Fruit fly (Drosophila melanogaster) whole organism, embryonic: ENCODE data around the gene CG9920.
A peak's percentile ranks its signal among the peaks of the same experiment; 100 is the strongest.

ENCODE experiments used
- B-H2 ChIP-seq: fragments of 200-800 bp; sonication (Bioruptor generic); optimal IDR thresholded peaks from 2 replicates; lab custom pipeline; 2018; ENCODE audit warnings: missing biosample characterization, mild to moderate bottlenecking, missing genetic modification characterization
- Bgb ChIP-seq: fragments of 200-800 bp; sonication (Bioruptor generic); IDR thresholded peaks from 2 replicates; pipeline ENCODE4 v1.3.6; 2022; ENCODE audit warnings: missing biosample characterization, missing genetic modification characterization; ENCODE audit not compliant: partially characterized antibody
- CG10321 ChIP-seq: fragments of 200-800 bp; sonication (Bioruptor generic); IDR thresholded peaks from 2 replicates; pipeline ENCODE4 v1.3.6; 2022; ENCODE audit warnings: missing biosample characterization, missing genetic modification characterization
- CG13123 ChIP-seq: fragments of 200-800 bp; sonication (Bioruptor generic); optimal IDR thresholded peaks from 2 replicates; lab custom pipeline; 2016; ENCODE audit warnings: missing biosample characterization, missing genetic modification characterization
- CG16813 ChIP-seq: fragments of 200-800 bp; sonication (Bioruptor generic); IDR thresholded peaks from 3 replicates; pipeline ENCODE4 v1.3.6; 2022; ENCODE audit warnings: missing biosample characterization, missing genetic modification characterization; ENCODE audit not compliant: partially characterized antibody
- CG17568 ChIP-seq: fragments of 200-800 bp; sonication (Bioruptor generic); optimal IDR thresholded peaks from 2 replicates; lab custom pipeline; 2018; ENCODE audit warnings: missing biosample characterization, mild to moderate bottlenecking, missing genetic modification characterization, moderate library complexity
- CG1832 ChIP-seq: fragments of 200-800 bp; sonication (Bioruptor generic); optimal IDR thresholded peaks from 2 replicates; lab custom pipeline; 2017; ENCODE audit warnings: missing biosample characterization, mild to moderate bottlenecking, missing genetic modification characterization, inconsistent platforms
- CG18476 ChIP-seq: fragments of 200-800 bp; sonication (Bioruptor generic); optimal IDR thresholded peaks from 2 replicates; lab custom pipeline; 2016; ENCODE audit warnings: missing biosample characterization, mild to moderate bottlenecking, missing genetic modification characterization
- CG18619 ChIP-seq: fragments of 200-800 bp; sonication (Bioruptor generic); optimal IDR thresholded peaks from 3 replicates; lab custom pipeline; 2017; ENCODE audit warnings: missing biosample characterization, mild to moderate bottlenecking, missing genetic modification characterization
- CG2120 ChIP-seq: fragments of 200-800 bp; sonication (Bioruptor generic); optimal IDR thresholded peaks from 3 replicates; lab custom pipeline; 2016; ENCODE audit warnings: missing biosample characterization, missing genetic modification characterization
- CG6683 ChIP-seq: fragments of 200-800 bp; sonication (Bioruptor generic); optimal IDR thresholded peaks from 2 replicates; lab custom pipeline; 2017; ENCODE audit warnings: missing biosample characterization, mild to moderate bottlenecking, missing genetic modification characterization, missing genetic modification reagents
- CG6765 ChIP-seq: fragments of 200-800 bp; sonication (Bioruptor generic); optimal IDR thresholded peaks from 3 replicates; lab custom pipeline; 2017; ENCODE audit warnings: missing biosample characterization, mild to moderate bottlenecking, missing genetic modification characterization
- CG7271 ChIP-seq: fragments of 200-800 bp; sonication (Bioruptor generic); optimal IDR thresholded peaks from 2 replicates; lab custom pipeline; 2018; ENCODE audit warnings: missing biosample characterization, mild to moderate bottlenecking, missing genetic modification characterization, moderate library complexity
- CG7786 ChIP-seq: fragments of 200-800 bp; sonication (Bioruptor generic); optimal IDR thresholded peaks from 2 replicates; lab custom pipeline; 2016; ENCODE audit warnings: missing biosample characterization, missing genetic modification characterization
- Deaf1 ChIP-seq: fragments of 200-800 bp; optimal IDR thresholded peaks from 3 replicates; lab custom pipeline; 2019; ENCODE audit warnings: missing biosample characterization, mild to moderate bottlenecking, missing genetic modification characterization, moderate library complexity
- Gug ChIP-seq: fragments of 200-800 bp; sonication (Bioruptor generic); IDR thresholded peaks from 4 replicates; pipeline ENCODE4 v1.3.6; 2022; ENCODE audit warnings: missing biosample characterization, missing genetic modification characterization
- HLH54F ChIP-seq: fragments of 200-800 bp; sonication (Bioruptor generic); optimal IDR thresholded peaks from 3 replicates; lab custom pipeline; 2016; ENCODE audit warnings: missing biosample characterization, missing genetic modification characterization
- Hmx ChIP-seq: fragments of 200-800 bp; sonication (Bioruptor generic); optimal IDR thresholded peaks from 2 replicates; lab custom pipeline; 2016; ENCODE audit warnings: missing biosample characterization, missing genetic modification characterization
- Hsf ChIP-seq: fragments of 200-800 bp; sonication (Bioruptor generic); optimal IDR thresholded peaks from 3 replicates; lab custom pipeline; 2016; ENCODE audit warnings: missing biosample characterization, missing genetic modification characterization
- Nf-YB ChIP-seq: fragments of 200-800 bp; sonication (Bioruptor generic); optimal IDR thresholded peaks from 3 replicates; lab custom pipeline; 2019; ENCODE audit warnings: missing biosample characterization, mild to moderate bottlenecking, missing genetic modification characterization, moderate library complexity
- Nf-YC ChIP-seq: fragments of 200-800 bp; optimal IDR thresholded peaks from 3 replicates; lab custom pipeline; 2019; ENCODE audit warnings: missing biosample characterization, mild to moderate bottlenecking, missing genetic modification characterization, moderate library complexity
- Opbp ChIP-seq: fragments of 200-800 bp; sonication (Bioruptor generic); IDR thresholded peaks from 3 replicates; pipeline ENCODE4 v1.3.6; 2022; ENCODE audit warnings: missing biosample characterization, missing genetic modification characterization; ENCODE audit not compliant: partially characterized antibody
- Trl ChIP-seq, 3 experiments: fragments of >200 bp in 2 of 3; fragments of 200-800 bp in 1 of 3; sonication (Bioruptor generic) in 1 of 3; optimal IDR thresholded peaks; 2 replicates in 1 of 3; 3 replicates in 2 of 3; lab custom pipeline; 2016 to 2017; ENCODE audit warnings: missing biosample characterization in 1 of 3, missing genetic modification characterization in 1 of 3
- abd-A ChIP-seq: fragments of 200-800 bp; sonication (Bioruptor generic); optimal IDR thresholded peaks from 3 replicates; lab custom pipeline; 2019; ENCODE audit warnings: missing biosample characterization, mild to moderate bottlenecking, missing genetic modification characterization, moderate library complexity
- ac ChIP-seq: fragments of 200-800 bp; sonication (Bioruptor generic); optimal IDR thresholded peaks from 3 replicates; lab custom pipeline; 2017; ENCODE audit warnings: missing biosample characterization, mild to moderate bottlenecking, missing genetic modification characterization
- cad ChIP-seq: fragments of >200 bp; optimal IDR thresholded peaks from 2 replicates; lab custom pipeline; 2017; ENCODE audit warnings: missing biosample characterization, missing genetic modification characterization
- caup ChIP-seq: fragments of 200-800 bp; sonication (Bioruptor generic); optimal IDR thresholded peaks from 3 replicates; lab custom pipeline; 2017; ENCODE audit warnings: missing biosample characterization, mild to moderate bottlenecking, missing genetic modification characterization, moderate library complexity; ENCODE audit not compliant: severe bottlenecking
- cg ChIP-seq: fragments of 200-800 bp; sonication (Bioruptor generic); optimal IDR thresholded peaks from 3 replicates; lab custom pipeline; 2019; ENCODE audit warnings: missing biosample characterization, mild to moderate bottlenecking, missing genetic modification characterization, moderate library complexity
- dimm ChIP-seq: fragments of 200-800 bp; sonication (Bioruptor generic); IDR thresholded peaks from 2 replicates; pipeline ENCODE4 v1.3.6; 2022; ENCODE audit warnings: missing biosample characterization, missing genetic modification characterization
- ewg ChIP-seq: fragments of 200-800 bp; sonication (Bioruptor generic); optimal IDR thresholded peaks from 3 replicates; lab custom pipeline; 2017; ENCODE audit warnings: mild to moderate bottlenecking, missing biosample characterization, missing genetic modification reagents, missing genetic modification characterization
- gsb-n ChIP-seq: fragments of 200-800 bp; sonication (Bioruptor generic); optimal IDR thresholded peaks from 3 replicates; lab custom pipeline; 2018; ENCODE audit warnings: missing biosample characterization, mild to moderate bottlenecking, missing genetic modification characterization
- ham ChIP-seq: fragments of 200-800 bp; sonication (Bioruptor generic); IDR thresholded peaks from 2 replicates; pipeline ENCODE4 v1.3.6; 2022; ENCODE audit warnings: missing biosample characterization, missing genetic modification characterization
- hb ChIP-seq: fragments of 200-800 bp; sonication (Bioruptor generic); IDR thresholded peaks from 3 replicates; pipeline ENCODE4 v1.3.6; 2022; ENCODE audit warnings: missing biosample characterization, missing genetic modification characterization; ENCODE audit not compliant: partially characterized antibody
- kah ChIP-seq: fragments of 200-800 bp; sonication (Bioruptor generic); optimal IDR thresholded peaks from 2 replicates; lab custom pipeline; 2018; ENCODE audit warnings: missing biosample characterization, mild to moderate bottlenecking, missing genetic modification characterization
- pan ChIP-seq, 4 experiments: fragments of >200 bp in 3 of 4; fragments of 200-800 bp in 1 of 4; sonication (Bioruptor generic) in 1 of 4; optimal IDR thresholded peaks in 3 of 4; IDR thresholded peaks in 1 of 4; 2 replicates each; pipeline versions ENCODE4 v1.3.6 to Lab custom; 2017 to 2022; ENCODE audit warnings: missing biosample characterization in 2 of 4, missing genetic modification characterization in 2 of 4, mixed read lengths in 1 of 4
- pros ChIP-seq: fragments of 200-800 bp; sonication (Bioruptor generic); optimal IDR thresholded peaks from 3 replicates; lab custom pipeline; 2019; ENCODE audit warnings: missing biosample characterization, mild to moderate bottlenecking, missing genetic modification characterization, moderate library complexity
- scrt ChIP-seq: fragments of 200-800 bp; sonication (Bioruptor generic); optimal IDR thresholded peaks from 2 replicates; lab custom pipeline; 2018; ENCODE audit warnings: missing biosample characterization, mild to moderate bottlenecking, missing genetic modification characterization, moderate library complexity
- seq ChIP-seq: fragments of 200-800 bp; sonication (Bioruptor generic); IDR thresholded peaks from 2 replicates; pipeline ENCODE4 v1.3.6; 2022; ENCODE audit warnings: missing biosample characterization, missing genetic modification characterization
- zf30C ChIP-seq: fragments of 200-800 bp; sonication (Bioruptor generic); optimal IDR thresholded peaks from 3 replicates; lab custom pipeline; 2018; ENCODE audit warnings: missing biosample characterization, mild to moderate bottlenecking, missing genetic modification characterization

CG9920 gene

DNA sequence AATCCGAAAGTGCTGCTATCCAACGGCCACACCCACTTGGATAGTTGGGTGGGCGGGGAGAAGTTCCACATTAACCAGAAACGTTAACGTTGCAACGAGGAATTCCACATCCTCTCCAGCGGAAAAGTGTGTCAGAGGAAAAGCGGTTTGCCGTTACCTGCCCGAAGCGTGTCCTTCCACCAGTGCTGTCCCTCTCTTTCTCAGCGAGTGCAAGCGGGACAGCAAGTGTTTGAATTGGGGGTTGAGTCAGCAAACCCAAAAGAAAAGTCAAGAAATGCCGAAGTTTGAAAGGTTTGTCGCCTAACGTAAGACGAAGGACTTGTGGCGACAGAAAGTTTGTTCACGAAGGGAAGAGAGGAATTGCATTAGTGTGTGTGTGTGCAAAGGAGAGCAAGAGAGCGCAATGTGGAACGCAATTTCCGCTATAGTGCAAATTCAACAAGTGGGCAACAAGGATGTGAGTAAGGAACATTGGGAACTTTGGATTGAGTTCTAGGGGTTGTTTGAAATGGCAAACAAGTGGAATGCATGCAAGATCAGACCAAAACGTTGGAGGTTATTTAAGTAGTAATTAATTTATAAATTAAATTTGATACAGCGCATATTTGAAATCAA lies 47.2 kb downstream of the CG9920 start:
- TF ChIP-seq gsb-n (tag; lab: Kevin White, UChicago) = no peak
- no peak for TF ChIP-seq cad
- peak; percentile 97 for TF ChIP-seq Deaf1 (tag; lab: Kevin White, UChicago)
- TF ChIP-seq dimm (GFP tag; lab: Robert Waterston, UW) = no peak
- no peak for TF ChIP-seq HLH54F (GFP tag; lab: Kevin White, UChicago)
- TF ChIP-seq abd-A = peak; percentile 79
- TF ChIP-seq seq (GFP tag; lab: Robert Waterston, UW) = peak; percentile 22; the same call in 1 of the 2 replicates
- peak; percentile 94 for TF ChIP-seq scrt (GFP tag; lab: Kevin White, UChicago)
- TF ChIP-seq CG6683 (GFP tag; lab: Kevin White, UChicago) = no peak
- no peak for TF ChIP-seq CG6765
- no peak for TF ChIP-seq Gug (GFP tag; lab: Robert Waterston, UW)
- TF ChIP-seq ewg (GFP tag; lab: Kevin White, UChicago) = peak; percentile 65
- no peak for TF ChIP-seq CG18476 (GFP tag; lab: Kevin White, UChicago)
- no peak for TF ChIP-seq pan (optimal IDR thresholded peaks at IDR 0.05; lab: Kevin White, UChicago)
- TF ChIP-seq pan (GFP tag; optimal IDR thresholded peaks at IDR 0.05 in 1 of 2, IDR thresholded peaks at IDR 0.05 in 1 of 2) = no peak
- TF ChIP-seq CG18619 (GFP tag; lab: Kevin White, UChicago) = no peak
- no peak for TF ChIP-seq ac (GFP tag; lab: Kevin White, UChicago)
- TF ChIP-seq Hsf (GFP tag; lab: Kevin White, UChicago) = no peak
- TF ChIP-seq Trl (optimal IDR thresholded peaks at IDR 0.05; lab: Kevin White, UChicago) = peak in 1 of 2 experiments; percentile 53
- no peak for TF ChIP-seq Trl (GFP tag; optimal IDR thresholded peaks at IDR 0.05; lab: Kevin White, UChicago)
- peak; percentile 96 for TF ChIP-seq Nf-YC (tag; lab: Kevin White, UChicago)
- no peak for TF ChIP-seq CG7271 (tag; lab: Kevin White, UChicago)
- TF ChIP-seq CG16813 (GFP tag; lab: Robert Waterston, UW) = no peak
- peak; percentile 29 for TF ChIP-seq kah (GFP tag; lab: Kevin White, UChicago)
- TF ChIP-seq Bgb (GFP tag; lab: Robert Waterston, UW) = 0 out of 2 replicates have a peak, but pooled peaks have one; percentile 13
- no peak for TF ChIP-seq CG13123 (GFP tag; lab: Kevin White, UChicago)
- peak; percentile 32; the same call in 1 of the 2 replicates for TF ChIP-seq CG10321 (GFP tag; lab: Robert Waterston, UW)
- no peak for TF ChIP-seq caup (GFP tag; lab: Kevin White, UChicago)
- no peak for TF ChIP-seq B-H2
- TF ChIP-seq zf30C (GFP tag; lab: Kevin White, UChicago) = no peak
- no peak for TF ChIP-seq CG17568 (GFP tag; lab: Kevin White, UChicago)
- TF ChIP-seq hb (GFP tag; lab: Robert Waterston, UW) = no peak
- TF ChIP-seq CG1832 = peak; percentile 56
- peak; percentile 88 for TF ChIP-seq Nf-YB
- TF ChIP-seq Hmx (GFP tag; lab: Kevin White, UChicago) = no peak
- no peak for TF ChIP-seq ham (GFP tag; lab: Robert Waterston, UW)
- TF ChIP-seq cg = peak; percentile 33
- TF ChIP-seq Opbp (GFP tag; lab: Robert Waterston, UW) = 0 out of 3 replicates have a peak, but pooled peaks have one; percentile 11
- TF ChIP-seq pros (GFP tag; lab: Kevin White, UChicago) = peak; percentile 94
- TF ChIP-seq CG2120 (GFP tag; lab: Kevin White, UChicago) = no peak
- TF ChIP-seq CG7786 (GFP tag; lab: Kevin White, UChicago) = no peak
